Fruit fly (Drosophila melanogaster) whole organism, pupa: Measurements from ENCODE around the gene Ilp6.

Source experiments
- CG14655 ChIP-seq: fragments of 200-800 bp; sonication (Bioruptor generic); optimal IDR thresholded peaks from 3 replicates; lab custom pipeline; 2017; ENCODE audit warnings: mild to moderate bottlenecking, missing biosample characterization, missing genetic modification reagents, missing genetic modification characterization
- CG9948 ChIP-seq: fragments of 200-800 bp; sonication (Bioruptor generic); optimal IDR thresholded peaks from 2 replicates; lab custom pipeline; 2018; ENCODE audit warnings: missing biosample characterization, mild to moderate bottlenecking, missing genetic modification characterization, moderate library complexity
- gl ChIP-seq: fragments of 200-800 bp; sonication (Bioruptor generic); optimal IDR thresholded peaks from 2 replicates; lab custom pipeline; 2018; ENCODE audit warnings: missing biosample characterization, mild to moderate bottlenecking, missing genetic modification characterization

- TF ChIP-seq gl (tag; lab: Kevin White, UChicago): no peak
- no peak for TF ChIP-seq CG14655 (GFP tag; lab: Kevin White, UChicago)
- TF ChIP-seq CG9948 (tag; lab: Kevin White, UChicago): no peak
Measured at dm6 chrX:2288327-2288726, 46.1 kb downstream of the Ilp6 start.
